Worm (Caenorhabditis elegans): ENCODE measurements around the gene tag-153.

ce11 chrV:9287460-9287859 is 35.4 kb upstream of the tag-153 start, which contains the start of gene lron-2:
- no peak for TF ChIP-seq nhr-12 (tag; optimal IDR thresholded peaks at IDR 0.05)
- no peak for TF ChIP-seq F16B12.6 (tag; optimal IDR thresholded peaks at IDR 0.05)
- no peak for TF ChIP-seq snpc-4 (tag; optimal IDR thresholded peaks at IDR 0.05)
- TF ChIP-seq lsy-2 (tag; optimal IDR thresholded peaks at IDR 0.05), result no peak
- no peak for TF ChIP-seq ces-1 (GFP tag; optimal IDR thresholded peaks at IDR 0.05)
- TF ChIP-seq unc-62 (GFP tag; optimal IDR thresholded peaks at IDR 0.05), result no peak
- no peak for TF ChIP-seq lin-13 (GFP tag; optimal IDR thresholded peaks at IDR 0.05)
- TF ChIP-seq fkh-8 (tag; optimal IDR thresholded peaks at IDR 0.05), result no peak
- no peak for TF ChIP-seq vab-15 (tag; optimal IDR thresholded peaks at IDR 0.05)
- TF ChIP-seq blmp-1 (tag; optimal IDR thresholded peaks at IDR 0.05), result no peak
- TF ChIP-seq lin-15B (tag; optimal IDR thresholded peaks at IDR 0.05), result no peak
- no peak for TF ChIP-seq pqm-1 (tag; optimal IDR thresholded peaks at IDR 0.05)
- TF ChIP-seq elt-2 (tag; optimal IDR thresholded peaks at IDR 0.05), result no peak
- TF ChIP-seq ztf-11 (tag; optimal IDR thresholded peaks at IDR 0.05), result no peak

Data from whole organism, L1 larva.